Worm (Caenorhabditis elegans) whole organism, mixed stage, embryonic: Measurements from ENCODE around the gene C25A8.5.

Source experiments
- ceh-43 ChIP-seq: fragments of 200-800 bp; sonication (Bioruptor generic); optimal IDR thresholded peaks from 2 replicates; lab custom pipeline; 2018; ENCODE audit warnings: mild to moderate bottlenecking, missing genetic modification characterization, moderate library complexity, missing compliant biosample characterization
- ceh-83 ChIP-seq: fragments of 200-800 bp; sonication (Bioruptor generic); optimal IDR thresholded peaks from 2 replicates; lab custom pipeline; 2018; ENCODE audit warnings: mild to moderate bottlenecking, missing genetic modification characterization, missing compliant biosample characterization
- flh-1 ChIP-seq: fragments of 200-800 bp; sonication (Bioruptor generic); optimal IDR thresholded peaks from 2 replicates; lab custom pipeline; 2018; ENCODE audit warnings: mild to moderate bottlenecking, missing genetic modification characterization, moderate library complexity, missing compliant biosample characterization
- hlh-1 ChIP-seq: fragments of 150-350 bp; optimal IDR thresholded peaks from 2 replicates; lab custom pipeline; 2014; ENCODE audit warnings: missing biosample characterization, missing genetic modification reagents, missing genetic modification characterization
- lin-32 ChIP-seq: fragments of 200-800 bp; sonication (Bioruptor generic); optimal IDR thresholded peaks from 2 replicates; lab custom pipeline; 2018; ENCODE audit warnings: mild to moderate bottlenecking, missing genetic modification characterization, missing compliant biosample characterization
- mab-5 ChIP-seq: fragments of 150-350 bp; optimal IDR thresholded peaks from 2 replicates; lab custom pipeline; 2014; ENCODE audit warnings: missing biosample characterization, missing genetic modification characterization
- nhr-12 ChIP-seq: fragments of 150-350 bp; optimal IDR thresholded peaks from 2 replicates; lab custom pipeline; 2014; ENCODE audit warnings: missing biosample characterization, missing genetic modification characterization
- nhr-28 ChIP-seq: fragments of 150-350 bp; optimal IDR thresholded peaks from 2 replicates; lab custom pipeline; 2014; ENCODE audit warnings: missing biosample characterization, missing genetic modification characterization
- nhr-76 ChIP-seq: sonication (generic microtip); optimal IDR thresholded peaks from 2 replicates; lab custom pipeline; 2017; ENCODE audit warnings: missing biosample characterization, missing genetic modification characterization
- pha-4 ChIP-seq: fragments of 150-350 bp; optimal IDR thresholded peaks from 2 replicates; lab custom pipeline; 2018; ENCODE audit warnings: missing biosample characterization, missing genetic modification reagents, missing genetic modification characterization
- sem-2 ChIP-seq: fragments of 200-800 bp; sonication (Bioruptor generic); optimal IDR thresholded peaks from 2 replicates; lab custom pipeline; 2018; ENCODE audit warnings: mild to moderate bottlenecking, missing genetic modification characterization, missing compliant biosample characterization
- snpc-4 ChIP-seq: fragments of 150-350 bp; optimal IDR thresholded peaks from 2 replicates; lab custom pipeline; 2014; ENCODE audit warnings: missing biosample characterization, missing genetic modification characterization
- unc-39 ChIP-seq: fragments of 150-350 bp; optimal IDR thresholded peaks from 2 replicates; lab custom pipeline; 2014; ENCODE audit warnings: missing biosample characterization, missing genetic modification characterization

ce11 chrIV:6958696-6959095 lies 40.6 kb upstream of the C25A8.5 start:
- TF ChIP-seq nhr-12 (tag; lab: Kevin White, UChicago), result no peak
- TF ChIP-seq pha-4 (tag; lab: Kevin White, UChicago), result no peak
- TF ChIP-seq unc-39 (tag; lab: Kevin White, UChicago), result no peak
- TF ChIP-seq ceh-43 (GFP tag; lab: Kevin White, UChicago), result no peak
- TF ChIP-seq snpc-4, result no peak
- TF ChIP-seq nhr-76 (tag; lab: Kevin White, UChicago), result no peak
- TF ChIP-seq flh-1 (GFP tag; lab: Kevin White, UChicago), result no peak
- no peak for TF ChIP-seq ceh-83 (GFP tag; lab: Kevin White, UChicago)
- no peak for TF ChIP-seq sem-2 (GFP tag; lab: Kevin White, UChicago)
- TF ChIP-seq lin-32, result no peak
- no peak for TF ChIP-seq mab-5 (tag; lab: Kevin White, UChicago)
- no peak for TF ChIP-seq nhr-28 (tag; lab: Kevin White, UChicago)
- no peak for TF ChIP-seq hlh-1 (tag; lab: Kevin White, UChicago)
